Fruit fly (Drosophila melanogaster) whole organism, embryonic: ENCODE measurements around the gene Glys.

Experiments
- CG10274 ChIP-seq: fragments of 200-800 bp; sonication (Bioruptor generic); optimal IDR thresholded peaks from 3 replicates; lab custom pipeline; 2017; ENCODE audit warnings: missing biosample characterization, mild to moderate bottlenecking, missing genetic modification characterization
- CG6689 ChIP-seq: fragments of 200-800 bp; sonication (Bioruptor generic); IDR thresholded peaks from 2 replicates; pipeline ENCODE4 v1.3.6; 2022; ENCODE audit warnings: missing biosample characterization, missing genetic modification characterization
- Hmx ChIP-seq: fragments of 200-800 bp; sonication (Bioruptor generic); optimal IDR thresholded peaks from 2 replicates; lab custom pipeline; 2016; ENCODE audit warnings: missing biosample characterization, missing genetic modification characterization
- Max ChIP-seq: fragments of 200-800 bp; sonication (Bioruptor generic); optimal IDR thresholded peaks from 2 replicates; lab custom pipeline; 2016; ENCODE audit warnings: missing biosample characterization, mild to moderate bottlenecking, missing genetic modification characterization
- fd3F ChIP-seq: fragments of 200-800 bp; sonication (Bioruptor generic); optimal IDR thresholded peaks from 2 replicates; lab custom pipeline; 2018; ENCODE audit warnings: missing biosample characterization, mild to moderate bottlenecking, missing genetic modification characterization, moderate library complexity
- gcm2 ChIP-seq: fragments of 200-800 bp; sonication (Bioruptor generic); optimal IDR thresholded peaks from 2 replicates; lab custom pipeline; 2016; ENCODE audit warnings: missing biosample characterization, missing genetic modification characterization
- hb ChIP-seq: fragments of 200-800 bp; sonication (Bioruptor generic); IDR thresholded peaks from 3 replicates; pipeline ENCODE4 v1.3.6; 2022; ENCODE audit warnings: missing biosample characterization, missing genetic modification characterization; ENCODE audit not compliant: partially characterized antibody
- trem ChIP-seq: fragments of 200-800 bp; optimal IDR thresholded peaks from 3 replicates; lab custom pipeline; 2019; ENCODE audit warnings: missing biosample characterization, mild to moderate bottlenecking, missing genetic modification characterization, moderate library complexity
- ttk ChIP-seq: fragments of 200-800 bp; sonication (Bioruptor generic); IDR thresholded peaks from 2 replicates; pipeline ENCODE4 v2.1.2; 2022; ENCODE audit warnings: missing biosample characterization, missing genetic modification characterization

DNA sequence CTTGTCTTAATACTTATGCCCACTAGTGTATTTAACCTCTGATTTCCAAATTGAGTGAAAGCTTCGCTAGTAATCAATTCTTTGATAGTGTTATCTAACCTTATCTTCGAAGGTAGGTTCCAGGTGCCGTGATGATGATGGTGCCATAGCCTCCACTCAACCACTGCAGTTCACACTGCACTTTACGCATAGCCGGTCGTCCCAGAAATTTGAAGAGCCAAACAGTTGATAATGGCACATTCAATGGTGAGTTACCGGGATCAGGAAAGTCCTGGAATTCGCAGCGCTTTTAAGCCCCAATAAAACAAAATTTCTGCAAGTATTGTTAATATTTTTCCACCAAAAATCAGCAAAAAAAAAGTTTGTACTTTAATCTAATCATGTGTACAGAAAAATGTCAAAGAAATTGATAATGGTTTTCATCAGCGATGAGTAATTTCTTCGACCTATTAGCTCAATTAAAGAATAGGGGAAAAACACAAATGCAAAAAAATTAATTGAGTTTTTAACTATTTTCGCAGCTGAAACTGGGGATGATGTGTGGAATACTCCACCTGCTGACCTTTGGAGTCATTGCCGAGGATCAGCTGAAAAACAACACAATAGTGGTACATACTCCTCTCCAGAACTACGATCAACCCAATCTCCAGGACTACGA, 7.4 kb downstream of the Glys start, which contains the start of gene CG3987:
- TF ChIP-seq CG10274: no peak
- TF ChIP-seq hb: no peak
- TF ChIP-seq fd3F (GFP tag; lab: Kevin White, UChicago): no peak
- TF ChIP-seq gcm2 (GFP tag; lab: Kevin White, UChicago): no peak
- no peak for TF ChIP-seq ttk
- TF ChIP-seq trem: no peak
- TF ChIP-seq Hmx (GFP tag; lab: Kevin White, UChicago): no peak
- no peak for TF ChIP-seq CG6689
- no peak for TF ChIP-seq Max (GFP tag; lab: Kevin White, UChicago)
